Worm (Caenorhabditis elegans) whole organism, early embryonic: ENCODE data around the gene M163.10.

Experiments used
- B0310.2 ChIP-seq: sonication (generic microtip); optimal IDR thresholded peaks from 2 replicates; lab custom pipeline; 2016; ENCODE audit warnings: mild to moderate bottlenecking, missing genetic modification characterization, missing compliant biosample characterization
- F13C5.2 ChIP-seq: sonication (generic microtip); optimal IDR thresholded peaks from 2 replicates; lab custom pipeline; 2017; ENCODE audit warnings: mild to moderate bottlenecking, missing genetic modification characterization, inconsistent platforms, missing compliant biosample characterization
- aly-1 ChIP-seq: sonication (generic microtip); optimal IDR thresholded peaks from 2 replicates; lab custom pipeline; 2016; ENCODE audit warnings: missing genetic modification characterization, missing compliant biosample characterization
- ama-1 ChIP-seq: fragments of 150-350 bp; optimal IDR thresholded peaks from 2 replicates; lab custom pipeline; 2014
- ceh-13 ChIP-seq: fragments of 200-800 bp; sonication (Bioruptor generic); optimal IDR thresholded peaks from 2 replicates; lab custom pipeline; 2018; ENCODE audit warnings: mild to moderate bottlenecking, missing genetic modification characterization, missing compliant biosample characterization
- ceh-36 ChIP-seq: sonication (generic microtip); optimal IDR thresholded peaks from 2 replicates; lab custom pipeline; 2016; ENCODE audit warnings: missing genetic modification characterization, inconsistent platforms, missing compliant biosample characterization
- ets-7 ChIP-seq: sonication (generic microtip); optimal IDR thresholded peaks from 2 replicates; lab custom pipeline; 2016; ENCODE audit warnings: missing genotype, missing genetic modification characterization, missing compliant biosample characterization
- flt-1 ChIP-seq: fragments of 200-800 bp; sonication (Bioruptor generic); IDR thresholded peaks from 2 replicates; pipeline ENCODE4 v1.3.6; 2022; ENCODE audit warnings: missing genetic modification characterization, missing compliant biosample characterization
- hmbx-1 ChIP-seq: sonication (generic microtip); optimal IDR thresholded peaks from 2 replicates; lab custom pipeline; 2016; ENCODE audit warnings: mild to moderate bottlenecking, missing genetic modification characterization, missing compliant biosample characterization
- hmg-4 ChIP-seq: fragments of 200-800 bp; sonication (Bioruptor generic); optimal IDR thresholded peaks from 2 replicates; lab custom pipeline; 2018; ENCODE audit warnings: mild to moderate bottlenecking, missing genetic modification characterization, missing compliant biosample characterization
- hnd-1 ChIP-seq: sonication (generic microtip); optimal IDR thresholded peaks from 2 replicates; lab custom pipeline; 2016; ENCODE audit warnings: missing genetic modification characterization, missing compliant biosample characterization
- pes-1 ChIP-seq: fragments of 200-800 bp; sonication (Bioruptor generic); IDR thresholded peaks from 2 replicates; pipeline ENCODE4 v1.3.6; 2022; ENCODE audit warnings: missing genetic modification reagents, missing genetic modification characterization, missing compliant biosample characterization
- scrt-1 ChIP-seq: fragments of 200-800 bp; sonication (Bioruptor generic); IDR thresholded peaks from 2 replicates; pipeline ENCODE4 v1.3.6; 2022; ENCODE audit warnings: missing genetic modification characterization, missing compliant biosample characterization
- sea-1 ChIP-seq: fragments of 200-800 bp; sonication (Bioruptor generic); conservative IDR thresholded peaks from 2 replicates; pipeline ENCODE4 v1.3.6; 2022; ENCODE audit warnings: missing genetic modification characterization, missing compliant biosample characterization
- tbx-11 ChIP-seq: fragments of 200-800 bp; sonication (Bioruptor generic); IDR thresholded peaks from 2 replicates; pipeline ENCODE4 v1.3.6; 2022; ENCODE audit warnings: missing genetic modification characterization, missing compliant biosample characterization
- tbx-37 ChIP-seq: fragments of 200-800 bp; sonication (Bioruptor generic); conservative IDR thresholded peaks from 2 replicates; pipeline ENCODE4 v1.3.6; 2022; ENCODE audit warnings: missing genetic modification reagents, missing genetic modification characterization, missing compliant biosample characterization
- tra-4 ChIP-seq: sonication (generic microtip); optimal IDR thresholded peaks from 2 replicates; lab custom pipeline; 2017; ENCODE audit warnings: missing genetic modification characterization, missing compliant biosample characterization

M163.10 gene

ce11 chrX:14470687-14471086 is at the start of gene M163.10:
M163.10 (plus strand) TSS chrX:14470987.
- TF ChIP-seq tbx-11 (GFP tag; lab: Robert Waterston, UW) (no peak), hnd-1 (tag; lab: Kevin White, UChicago) (no peak), ceh-13 (GFP tag; lab: Kevin White, UChicago) (no peak), ceh-36 (tag; lab: Kevin White, UChicago) (no peak), ets-7 (no peak)

- TF ChIP-seq scrt-1 (GFP tag; lab: Robert Waterston, UW) (no peak), pes-1 (no peak), hnd-1 (tag; lab: Kevin White, UChicago) (no peak), ets-7 (no peak), ceh-13 (GFP tag; lab: Kevin White, UChicago) (no peak), tra-4 (tag; lab: Kevin White, UChicago) (no peak), sea-1 (no peak), B0310.2 (no peak), ceh-36 (tag; lab: Kevin White, UChicago) (no peak), flt-1 (GFP tag; lab: Robert Waterston, UW) (no peak), F13C5.2 (tag; lab: Kevin White, UChicago) (no peak), hmg-4 (GFP tag; lab: Kevin White, UChicago) (no peak), aly-1 (tag; lab: Kevin White, UChicago) (no peak), tbx-11 (GFP tag; lab: Robert Waterston, UW) (no peak), tbx-37 (GFP tag; lab: Robert Waterston, UW) (no peak)
These were observed 49.2 kb upstream of the M163.10 start, which contains the start of gene F23D12.2 for ce11 chrX:14421529-14421982. F23D12.2 (minus strand) TSS chrX:14421579.

- TF ChIP-seq flt-1 (GFP tag; lab: Robert Waterston, UW) (no peak), tbx-11 (GFP tag; lab: Robert Waterston, UW) (no peak), hmbx-1 (tag; lab: Kevin White, UChicago) (no peak), aly-1 (tag; lab: Kevin White, UChicago) (no peak), ama-1 (lab: Kevin White, UChicago) (no peak), tbx-37 (GFP tag; lab: Robert Waterston, UW) (no peak), ets-7 (no peak)
These were observed 47.7 kb upstream of the M163.10 start, which contains the start of gene fipr-3 for ce11 chrX:14423105-14423504. fipr-3 (plus strand) TSS chrX:14423405.

ce11 chrX:14424186-14424585 is 46.6 kb upstream of the M163.10 start:
- no peak for TF ChIP-seq pes-1
- TF ChIP-seq B0310.2, result no peak

- TF ChIP-seq hnd-1 (tag; lab: Kevin White, UChicago) (no peak), ceh-36 (tag; lab: Kevin White, UChicago) (no peak), tbx-37 (GFP tag; lab: Robert Waterston, UW) (no peak), ets-7 (no peak), hmbx-1 (tag; lab: Kevin White, UChicago) (no peak)
These were observed 46.1 kb upstream of the M163.10 start, which contains the start of gene F23D12.11 for ce11 chrX:14424673-14425072. F23D12.11 (minus strand) TSS chrX:14424751.

ce11 chrX:14428052-14428451 is 42.7 kb upstream of the M163.10 start, which contains the start of gene F23D12.1:
F23D12.1 (minus strand) TSS chrX:14428152.
- TF ChIP-seq F13C5.2 (tag; lab: Kevin White, UChicago), result no peak
- no peak for TF ChIP-seq tbx-37 (GFP tag; lab: Robert Waterston, UW)
- TF ChIP-seq ama-1 (lab: Kevin White, UChicago), result no peak
- no peak for TF ChIP-seq pes-1
- TF ChIP-seq hnd-1 (tag; lab: Kevin White, UChicago), result no peak
- TF ChIP-seq scrt-1 (GFP tag; lab: Robert Waterston, UW), result no peak
- no peak for TF ChIP-seq ets-7
- TF ChIP-seq B0310.2, result no peak
- no peak for TF ChIP-seq tbx-11 (GFP tag; lab: Robert Waterston, UW)
- TF ChIP-seq ceh-36 (tag; lab: Kevin White, UChicago), result no peak
- no peak for TF ChIP-seq hmbx-1 (tag; lab: Kevin White, UChicago)
- no peak for TF ChIP-seq hmg-4 (GFP tag; lab: Kevin White, UChicago)
- no peak for TF ChIP-seq ceh-13 (GFP tag; lab: Kevin White, UChicago)
- no peak for TF ChIP-seq aly-1 (tag; lab: Kevin White, UChicago)
- TF ChIP-seq sea-1, result no peak

- TF ChIP-seq ets-7 (no peak), tbx-37 (GFP tag; lab: Robert Waterston, UW) (no peak), tra-4 (tag; lab: Kevin White, UChicago) (no peak)
These were observed 40.4 kb upstream of the M163.10 start for ce11 chrX:14430436-14430835.

ce11 chrX:14435648-14436155 is 35.1 kb upstream of the M163.10 start:
- no peak for TF ChIP-seq aly-1 (tag; lab: Kevin White, UChicago)
- no peak for TF ChIP-seq flt-1 (GFP tag; lab: Robert Waterston, UW)
- TF ChIP-seq ceh-36 (tag; lab: Kevin White, UChicago), result no peak
- no peak for TF ChIP-seq ets-7

- no peak for TF ChIP-seq flt-1 (GFP tag; lab: Robert Waterston, UW)
- TF ChIP-seq hnd-1 (tag; lab: Kevin White, UChicago), result no peak
- no peak for TF ChIP-seq ceh-13 (GFP tag; lab: Kevin White, UChicago)
- TF ChIP-seq hmbx-1 (tag; lab: Kevin White, UChicago), result no peak
- no peak for TF ChIP-seq tra-4 (tag; lab: Kevin White, UChicago)
- no peak for TF ChIP-seq ceh-36 (tag; lab: Kevin White, UChicago)
- no peak for TF ChIP-seq ama-1 (lab: Kevin White, UChicago)
- TF ChIP-seq scrt-1 (GFP tag; lab: Robert Waterston, UW), result no peak
These were observed 28.5 kb upstream of the M163.10 start, which contains the start of gene F23D12.3 for ce11 chrX:14442321-14442720. F23D12.3 (plus strand) TSS chrX:14442621.
